Worm (Caenorhabditis elegans) whole organism, late embryonic: ENCODE measurements around the gene spl-2.

Experiments
- ets-4 ChIP-seq: sonication (generic microtip); optimal IDR thresholded peaks from 2 replicates; lab custom pipeline; 2016; ENCODE audit warnings: missing genetic modification characterization, missing compliant biosample characterization
- fax-1 ChIP-seq: sonication (generic microtip); optimal IDR thresholded peaks from 2 replicates; lab custom pipeline; 2016; ENCODE audit warnings: missing genotype, missing genetic modification characterization, missing compliant biosample characterization
- fkh-6 ChIP-seq: sonication (generic microtip); optimal IDR thresholded peaks from 2 replicates; lab custom pipeline; 2016; ENCODE audit warnings: missing genetic modification characterization, missing compliant biosample characterization
- hlh-15 ChIP-seq: sonication (generic microtip); optimal IDR thresholded peaks from 2 replicates; lab custom pipeline; 2016; ENCODE audit warnings: missing genetic modification characterization, missing compliant biosample characterization
- lin-11 ChIP-seq: fragments of 200-800 bp; sonication (Bioruptor generic); optimal IDR thresholded peaks from 2 replicates; lab custom pipeline; 2018; ENCODE audit warnings: mild to moderate bottlenecking, missing genetic modification characterization, missing compliant biosample characterization
- nhr-11 ChIP-seq: fragments of 150-350 bp; optimal IDR thresholded peaks from 2 replicates; lab custom pipeline; 2014; ENCODE audit warnings: missing biosample characterization, missing genetic modification characterization
- pha-4 ChIP-seq: fragments of 150-350 bp; optimal IDR thresholded peaks from 2 replicates; lab custom pipeline; 2018; ENCODE audit warnings: missing biosample characterization, missing genetic modification reagents, missing genetic modification characterization
- pqm-1 ChIP-seq: sonication (generic microtip); optimal IDR thresholded peaks from 2 replicates; lab custom pipeline; 2016; ENCODE audit warnings: missing genetic modification characterization, missing compliant biosample characterization
- pros-1 ChIP-seq: fragments of 150-350 bp; optimal IDR thresholded peaks from 2 replicates; lab custom pipeline; 2014; ENCODE audit warnings: missing biosample characterization, missing genetic modification reagents, missing genetic modification characterization
- ref-2 ChIP-seq: sonication (generic microtip); optimal IDR thresholded peaks from 2 replicates; lab custom pipeline; 2016; ENCODE audit warnings: missing genetic modification characterization, missing compliant biosample characterization

- TF ChIP-seq pha-4 (no peak), fkh-6 (tag; lab: Kevin White, UChicago) (no peak), ref-2 (tag; lab: Kevin White, UChicago) (no peak), pros-1 (no peak), lin-11 (tag; lab: Kevin White, UChicago) (no peak), hlh-15 (tag; lab: Kevin White, UChicago) (no peak), nhr-11 (tag; lab: Kevin White, UChicago) (no peak), fax-1 (tag; lab: Kevin White, UChicago) (no peak), ets-4 (tag; lab: Kevin White, UChicago) (no peak), pqm-1 (no peak)
Measured at ce11 chrV:9097213-9097612, 49.5 kb downstream of the spl-2 start.
